Fruit fly (Drosophila melanogaster) whole organism, embryonic: ENCODE data around the gene CG8861.

Source experiments
- CG13123 ChIP-seq: fragments of 200-800 bp; sonication (Bioruptor generic); optimal IDR thresholded peaks from 2 replicates; lab custom pipeline; 2016; ENCODE audit warnings: missing biosample characterization, missing genetic modification characterization
- CG17385 ChIP-seq: fragments of 200-800 bp; sonication (Bioruptor generic); optimal IDR thresholded peaks from 3 replicates; lab custom pipeline; 2018; ENCODE audit warnings: missing biosample characterization, mild to moderate bottlenecking, missing genetic modification characterization
- CG2889 ChIP-seq: fragments of 200-800 bp; sonication (Bioruptor generic); IDR thresholded peaks from 3 replicates; pipeline ENCODE4 v1.3.6; 2022; ENCODE audit warnings: missing biosample characterization, missing genetic modification characterization
- CG3847 ChIP-seq: fragments of 200-800 bp; sonication (Bioruptor generic); IDR thresholded peaks from 2 replicates; pipeline ENCODE4 v1.3.6; 2022; ENCODE audit warnings: missing biosample characterization, missing genetic modification characterization
- CG4707 ChIP-seq: fragments of 200-800 bp; sonication (Bioruptor generic); optimal IDR thresholded peaks from 2 replicates; lab custom pipeline; 2018; ENCODE audit warnings: missing biosample characterization, mild to moderate bottlenecking, missing genetic modification characterization, moderate library complexity
- CG5180 ChIP-seq: fragments of 200-800 bp; sonication (Bioruptor generic); optimal IDR thresholded peaks from 3 replicates; lab custom pipeline; 2017; ENCODE audit warnings: missing biosample characterization, missing genetic modification characterization, mild to moderate bottlenecking, moderate library complexity, missing genetic modification reagents
- CTCF ChIP-seq: fragments of 200-800 bp; sonication (Bioruptor generic); optimal IDR thresholded peaks from 2 replicates; lab custom pipeline; 2017; ENCODE audit warnings: missing biosample characterization, mild to moderate bottlenecking, missing genetic modification characterization, moderate library complexity
- ap ChIP-seq: fragments of 200-800 bp; sonication (Bioruptor generic); IDR thresholded peaks from 2 replicates; pipeline ENCODE4 v1.3.6; 2022; ENCODE audit warnings: missing biosample characterization, missing genetic modification characterization

DNA sequence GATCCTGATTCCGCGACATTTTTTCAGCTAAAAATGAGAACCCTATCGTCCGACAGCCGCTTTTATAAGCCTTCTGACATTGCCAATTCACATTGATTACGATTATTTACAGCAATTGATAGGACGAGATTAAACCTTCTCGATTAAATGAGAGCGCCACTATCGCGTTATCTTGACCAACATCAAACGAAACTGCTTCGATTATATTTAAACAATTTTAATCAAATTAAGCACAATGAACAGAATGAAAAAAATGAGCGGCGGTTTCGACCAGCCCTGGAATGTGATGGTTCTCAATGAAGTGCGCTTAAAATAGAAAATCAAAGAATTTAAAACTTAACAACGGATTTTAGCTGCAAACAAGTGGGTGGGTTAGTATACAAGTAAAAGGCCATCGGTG is 3.5 kb upstream of the CG8861 start, which contains the start of gene CG16749:
- TF ChIP-seq CTCF (no peak), CG17385 (GFP tag; lab: Kevin White, UChicago) (no peak), CG3847 (GFP tag; lab: Robert Waterston, UW) (no peak), ap (GFP tag; lab: Robert Waterston, UW) (no peak), CG5180 (GFP tag; lab: Kevin White, UChicago) (no peak), CG2889 (GFP tag; lab: Robert Waterston, UW) (no peak), CG4707 (GFP tag; lab: Kevin White, UChicago) (no peak), CG13123 (no peak)
